Fruit fly (Drosophila melanogaster): ENCODE results near the gene CG16989.

The CG16989 gene

DNA sequence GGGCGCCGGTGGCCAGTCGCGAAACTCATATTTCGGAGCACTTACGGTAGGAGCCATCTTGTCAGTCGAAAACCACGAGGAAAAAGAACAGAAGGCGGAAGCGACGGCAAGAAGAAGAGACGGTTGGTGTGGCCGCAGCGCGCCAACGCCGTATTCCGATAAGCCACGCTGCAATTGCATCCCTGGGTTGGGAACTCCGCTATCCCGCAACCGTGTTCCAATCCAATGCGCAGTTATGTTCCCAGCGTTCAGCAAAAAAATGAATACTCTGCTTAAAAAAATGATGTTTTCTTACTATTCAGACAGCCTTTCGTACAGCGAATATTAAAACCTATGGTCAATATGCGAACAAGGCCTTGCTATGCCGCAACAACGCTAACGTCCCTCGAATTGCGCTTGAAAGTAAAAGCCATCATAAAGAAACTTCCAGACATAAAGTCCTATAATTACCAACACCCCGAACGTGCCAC lies 27.9 kb upstream of the CG16989 start, which contains the start of gene RpL22 (continued):
- TF ChIP-seq CG31441 (GFP tag; IDR thresholded peaks at IDR 0.05) (peak; percentile 80), dan (GFP tag; IDR thresholded peaks at IDR 0.05) (no peak), lola (GFP tag; optimal IDR thresholded peaks at IDR 0.05) (peak in 1 of 3 experiments; percentile 59), nom (GFP tag; optimal IDR thresholded peaks at IDR 0.05) (peak; percentile 87), zfh2 (GFP tag; optimal IDR thresholded peaks at IDR 0.05) (peak; percentile 78), CG8765 (GFP tag; IDR thresholded peaks at IDR 0.05) (peak; percentile 47; the same call in 1 of the 2 replicates), CG2116 (GFP tag; optimal IDR thresholded peaks at IDR 0.05) (peak; percentile 99), slbo (GFP tag; IDR thresholded peaks at IDR 0.05) (peak; percentile 86), exex (tag; optimal IDR thresholded peaks at IDR 0.05) (peak; percentile 52), org-1 (GFP tag; optimal IDR thresholded peaks at IDR 0.05) (peak; percentile 89), stc (GFP tag; IDR thresholded peaks at IDR 0.05) (peak; percentile 86), CG6689 (GFP tag; IDR thresholded peaks at IDR 0.05) (peak; percentile 59), CG18764 (GFP tag; optimal IDR thresholded peaks at IDR 0.05) (peak; percentile 87), Hmr (GFP tag; optimal IDR thresholded peaks at IDR 0.05) (peak; percentile 98), ash1 (GFP tag; optimal IDR thresholded peaks at IDR 0.05) (peak; percentile 89), CG8290 (GFP tag; optimal IDR thresholded peaks at IDR 0.05) (peak; percentile 90), CG8290 (tag; optimal IDR thresholded peaks at IDR 0.05) (peak; percentile 75 to 97), CG18599 (GFP tag; optimal IDR thresholded peaks at IDR 0.05) (peak; percentile 91), CG4282 (GFP tag; optimal IDR thresholded peaks at IDR 0.05) (peak; percentile 90), CG34376 (GFP tag; optimal IDR thresholded peaks at IDR 0.05) (peak; percentile 95), CG1832 (GFP tag; optimal IDR thresholded peaks at IDR 0.05) (no peak), Mad (GFP tag; optimal IDR thresholded peaks at IDR 0.05) (peak; percentile 92), Nf-YB (GFP tag; optimal IDR thresholded peaks at IDR 0.05) (peak; percentile 71), usp (GFP tag; optimal IDR thresholded peaks at IDR 0.05) (no peak), CG2202 (tag; optimal IDR thresholded peaks at IDR 0.05) (peak; percentile 76), CG5953 (GFP tag; IDR thresholded peaks at IDR 0.05) (peak; percentile 75), CG14441 (GFP tag; IDR thresholded peaks at IDR 0.05) (peak; percentile 75), unc-4 (GFP tag; IDR thresholded peaks at IDR 0.05; ENCODE audit: partially characterized antibody) (peak; percentile 52; the same call in 1 of the 2 replicates), tap (tag; optimal IDR thresholded peaks at IDR 0.05) (peak; percentile 64), CG8944 (GFP tag; optimal IDR thresholded peaks at IDR 0.05) (peak; percentile 75), Atf-2 (GFP tag; optimal IDR thresholded peaks at IDR 0.05) (peak; percentile 75), so (GFP tag; IDR thresholded peaks at IDR 0.05) (peak; percentile 81), CG1602 (GFP tag; optimal IDR thresholded peaks at IDR 0.05) (peak; percentile 44), CG43689 (GFP tag; IDR thresholded peaks at IDR 0.05) (peak; percentile 85), hbn (GFP tag; IDR thresholded peaks at IDR 0.05; ENCODE audit: partially characterized antibody) (no peak), wek (GFP tag; optimal IDR thresholded peaks at IDR 0.05) (peak; percentile 83), mirr (GFP tag; optimal IDR thresholded peaks at IDR 0.05) (peak; percentile 86), Doc2 (GFP tag; IDR thresholded peaks at IDR 0.05) (peak; percentile 19; the same call in 1 of the 2 replicates), sisA (GFP tag; IDR thresholded peaks at IDR 0.05) (peak; percentile 44; the same call in 1 of the 2 replicates), Fer3 (tag; optimal IDR thresholded peaks at IDR 0.05) (peak; percentile 82), CG12155 (GFP tag; optimal IDR thresholded peaks at IDR 0.05) (peak; percentile 72), CG12942 (GFP tag; optimal IDR thresholded peaks at IDR 0.05) (peak; percentile 85), CG4707 (GFP tag; optimal IDR thresholded peaks at IDR 0.05) (peak; percentile 83), Med (GFP tag) (peak; percentile 99), Dref (GFP tag; IDR thresholded peaks at IDR 0.05) (peak; percentile 67), HLH3B (GFP tag; IDR thresholded peaks at IDR 0.05) (peak; percentile 75), CG9932 (GFP tag; IDR thresholded peaks at IDR 0.05) (peak; percentile 80), CG18619 (GFP tag; optimal IDR thresholded peaks at IDR 0.05) (peak; percentile 94), croc (GFP tag; conservative IDR thresholded peaks at IDR 0.05) (peak; percentile 63; the same call in 2 of the 3 replicates), bbx (GFP tag; IDR thresholded peaks at IDR 0.05; ENCODE audit: partially characterized antibody) (0 out of 2 replicates have a peak, but pooled peaks have one; percentile 9), CG11560 (tag; IDR thresholded peaks at IDR 0.05) (peak; percentile 82)
